Worm (Caenorhabditis elegans): ENCODE measurements around the gene rfs-1.

- TF ChIP-seq him-1 (tag; optimal IDR thresholded peaks at IDR 0.05) (no peak), W03F9.2 (tag; optimal IDR thresholded peaks at IDR 0.05) (no peak)
These were observed 10.1 kb upstream of the rfs-1 start, which contains the start of gene unc-86 for ce11 chrIII:8216224-8216623.

Data from whole organism, L4/young adult.